Worm (Caenorhabditis elegans) whole organism, dauer: ENCODE results near the gene EGAP2.1.

Experiments
- unc-62 ChIP-seq: sonication (generic microtip); optimal IDR thresholded peaks from 2 replicates; lab custom pipeline; 2017; ENCODE audit warnings: missing biosample characterization, missing genetic modification reagents, missing genetic modification characterization

EGAP2.1 gene

ce11 chrII:5205286-5205685, 25.9 kb upstream of the EGAP2.1 start:
- TF ChIP-seq unc-62 (GFP tag; lab: Kevin White, UChicago) = no peak

DNA sequence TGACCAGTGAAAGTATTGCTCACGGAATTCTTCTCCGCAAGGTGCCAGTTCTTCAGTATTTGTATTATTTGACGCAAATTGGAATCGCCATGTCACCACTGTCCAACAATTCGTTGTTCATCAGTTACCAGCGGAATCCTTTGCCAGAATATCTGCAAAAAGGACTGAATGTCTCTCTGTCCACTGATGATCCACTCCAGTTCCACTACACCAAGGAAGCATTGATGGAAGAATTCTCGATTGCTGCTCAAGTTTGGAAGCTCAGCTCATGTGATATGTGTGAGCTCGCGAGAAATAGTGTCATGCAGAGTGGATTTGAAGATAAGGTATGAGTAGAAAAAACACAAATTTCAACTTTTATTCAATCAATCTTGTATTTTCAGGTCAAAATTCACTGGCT, 22.1 kb upstream of the EGAP2.1 start:
- no peak for TF ChIP-seq unc-62 (GFP tag; lab: Kevin White, UChicago)

DNA sequence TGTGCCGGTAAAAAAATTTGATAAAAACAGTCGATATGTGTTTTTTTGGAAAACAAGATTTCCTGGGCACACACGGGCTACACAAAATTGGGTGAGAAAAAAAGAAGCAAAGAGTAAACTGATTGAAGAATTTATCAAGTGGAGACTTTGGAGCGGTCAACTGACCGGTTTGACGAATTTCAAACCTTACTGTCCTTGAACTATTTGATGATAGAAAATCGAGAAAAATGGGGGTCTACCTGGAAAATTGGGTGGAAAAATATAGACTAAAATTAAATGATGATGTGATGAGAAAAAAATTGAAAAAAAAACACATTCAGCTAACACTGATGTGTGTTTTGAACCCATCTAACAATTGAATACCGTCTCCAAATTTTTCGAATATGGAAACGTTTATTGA, 20.4 kb upstream of the EGAP2.1 start, which contains the start of gene C34F11.8:
TSS of gene C34F11.8 (minus strand) at position 135 of the 400 bp plus-strand sequence.
- TF ChIP-seq unc-62 (GFP tag; lab: Kevin White, UChicago) = no peak

- TF ChIP-seq unc-62 (GFP tag; lab: Kevin White, UChicago) = no peak
These were observed 19.2 kb upstream of the EGAP2.1 start, which contains the start of gene C34F11.2 for ce11 chrII:5211970-5212369. C34F11.2 (plus strand) TSS chrII:5212270.

DNA sequence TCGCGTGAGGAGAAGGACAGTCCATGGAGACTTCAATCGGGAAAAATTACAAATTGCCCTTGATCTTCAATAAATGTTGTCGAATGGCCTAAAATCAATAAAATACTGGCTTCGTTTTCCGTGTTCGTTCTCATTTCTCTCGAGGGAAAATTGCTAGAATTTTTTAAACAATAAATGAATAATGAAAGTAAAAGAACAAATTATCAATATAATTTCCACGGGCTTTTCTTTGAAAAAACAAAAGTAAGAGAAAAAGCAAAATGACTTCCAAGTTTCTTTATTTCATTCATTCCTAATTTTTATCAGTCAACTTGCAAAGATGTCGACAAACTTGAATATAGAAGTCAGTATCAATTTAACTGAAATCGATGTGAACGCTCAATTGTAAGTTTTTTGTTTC, 18.5 kb upstream of the EGAP2.1 start, which contains the start of gene C34F11.1:
TSS of gene C34F11.1 (plus strand) at position 301 of the 400 bp plus-strand sequence.
- TF ChIP-seq unc-62 (GFP tag; lab: Kevin White, UChicago) = no peak

DNA sequence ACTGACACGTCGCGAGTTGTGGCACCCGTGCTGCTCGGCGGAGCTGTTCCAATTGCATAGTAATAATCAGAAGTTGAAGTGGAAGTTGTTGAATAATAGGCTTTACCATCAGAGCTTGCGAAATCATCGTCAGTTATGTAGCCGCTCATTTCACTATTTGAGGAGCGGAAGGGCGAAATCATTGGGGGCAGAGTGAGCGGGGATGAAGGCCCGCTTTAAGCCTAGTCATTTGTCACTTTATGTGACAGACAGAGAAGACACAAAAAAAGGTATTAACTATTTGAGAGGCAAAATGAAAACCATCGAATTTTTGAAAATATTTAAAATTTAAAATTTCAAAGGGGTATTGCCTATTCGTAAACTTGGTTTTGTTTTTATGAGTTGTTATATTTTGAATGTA, 12.9 kb upstream of the EGAP2.1 start:
- TF ChIP-seq unc-62 (GFP tag; lab: Kevin White, UChicago) = no peak

ce11 chrII:5220648-5221047, 10.6 kb upstream of the EGAP2.1 start:
- no peak for TF ChIP-seq unc-62 (GFP tag; lab: Kevin White, UChicago)

DNA sequence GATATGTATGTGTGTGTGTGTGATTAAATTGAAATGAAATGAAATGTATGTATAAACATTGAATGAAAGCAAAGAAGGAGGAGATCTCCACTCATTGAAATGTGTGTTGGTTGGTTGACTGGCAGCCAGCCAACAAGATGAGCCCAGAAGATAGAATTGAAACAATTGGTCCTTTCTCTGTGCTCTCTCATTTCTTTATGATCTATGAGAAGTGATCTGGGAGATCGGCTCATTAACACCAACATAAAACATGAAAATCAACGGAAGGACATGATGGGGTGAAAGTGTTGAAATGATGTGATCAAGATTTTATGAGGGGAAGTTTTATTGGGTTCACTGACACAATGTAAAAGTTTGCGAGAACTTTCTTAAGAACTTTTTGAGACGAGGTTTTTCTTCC, 8.4 kb upstream of the EGAP2.1 start:
- TF ChIP-seq unc-62 (GFP tag; lab: Kevin White, UChicago) = no peak

DNA sequence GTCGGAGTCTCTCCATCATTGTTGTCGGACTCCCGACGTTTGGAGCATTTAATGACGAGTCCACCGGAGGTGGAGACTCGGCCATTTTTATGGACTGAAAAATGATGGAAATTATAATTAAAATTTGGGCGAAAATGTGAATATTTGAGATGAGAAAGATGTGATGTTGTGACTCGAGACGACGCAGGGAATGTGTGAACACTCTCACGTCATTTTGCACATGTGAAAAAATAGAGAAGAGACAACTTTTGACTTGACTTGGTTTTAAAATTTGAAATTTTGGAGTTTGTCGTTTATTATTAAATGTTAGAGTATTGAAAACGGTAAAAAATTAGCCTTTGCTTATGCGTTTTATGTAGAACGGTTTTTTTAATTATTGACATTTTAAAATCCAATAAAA, 5.9 kb upstream of the EGAP2.1 start, which contains the start of gene dsh-1:
TSS of gene dsh-1 (minus strand) at position 101 of the 400 bp plus-strand sequence.
- TF ChIP-seq unc-62 (GFP tag; lab: Kevin White, UChicago) = no peak

DNA sequence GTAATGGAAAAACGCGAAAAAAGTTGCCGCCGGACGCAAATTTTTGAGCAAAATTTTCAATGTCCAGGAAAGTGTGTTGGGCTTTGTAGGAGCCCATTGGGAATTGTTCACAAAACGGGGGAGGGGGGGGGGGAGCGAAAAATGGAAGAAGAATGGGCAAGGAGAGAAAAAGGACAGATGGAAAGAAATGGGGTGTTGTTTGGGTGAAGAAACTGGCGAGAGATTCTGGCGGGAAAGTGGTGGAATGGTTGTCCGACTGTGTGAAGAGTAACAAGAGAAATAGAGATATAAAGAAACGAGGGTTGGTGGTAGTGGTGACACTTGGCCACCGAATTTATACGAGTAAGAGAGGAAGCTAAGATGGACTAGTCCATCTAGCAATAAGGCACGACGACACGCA, 4.9 kb upstream of the EGAP2.1 start:
- TF ChIP-seq unc-62 (GFP tag; lab: Kevin White, UChicago) = no peak

- TF ChIP-seq unc-62 (GFP tag; lab: Kevin White, UChicago) = no peak
These were observed 3.4 kb upstream of the EGAP2.1 start for ce11 chrII:5227768-5228167.

ce11 chrII:5228662-5229061, 2.5 kb upstream of the EGAP2.1 start:
- TF ChIP-seq unc-62 (GFP tag; lab: Kevin White, UChicago) = no peak

DNA sequence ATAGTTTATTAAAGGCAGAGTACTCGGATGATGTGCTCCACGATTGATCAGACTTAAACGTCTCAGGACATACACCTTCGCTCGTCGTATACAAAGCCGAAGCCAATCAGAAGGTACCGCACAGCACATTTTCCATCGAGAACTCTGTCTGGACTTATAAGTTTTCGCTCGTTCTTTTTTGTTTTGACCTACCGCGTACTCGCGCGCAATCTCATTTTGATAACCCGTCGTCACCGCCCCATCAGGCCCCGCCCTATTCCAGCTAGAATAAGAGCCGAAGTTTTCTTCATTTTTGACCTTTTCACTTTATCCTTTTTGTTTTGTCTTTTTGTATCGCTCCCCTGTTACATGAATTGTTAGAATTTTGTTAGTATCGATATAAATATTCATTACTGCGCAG, 1.6 kb upstream of the EGAP2.1 start, which contains the start of gene EGAP2.2:
TSS of gene EGAP2.2 (plus strand) at position 301 of the 400 bp plus-strand sequence.
- TF ChIP-seq unc-62 (GFP tag; lab: Kevin White, UChicago) = no peak

ce11 chrII:5234728-5235127, 3.5 kb downstream of the EGAP2.1 start:
- no peak for TF ChIP-seq unc-62 (GFP tag; lab: Kevin White, UChicago)

DNA sequence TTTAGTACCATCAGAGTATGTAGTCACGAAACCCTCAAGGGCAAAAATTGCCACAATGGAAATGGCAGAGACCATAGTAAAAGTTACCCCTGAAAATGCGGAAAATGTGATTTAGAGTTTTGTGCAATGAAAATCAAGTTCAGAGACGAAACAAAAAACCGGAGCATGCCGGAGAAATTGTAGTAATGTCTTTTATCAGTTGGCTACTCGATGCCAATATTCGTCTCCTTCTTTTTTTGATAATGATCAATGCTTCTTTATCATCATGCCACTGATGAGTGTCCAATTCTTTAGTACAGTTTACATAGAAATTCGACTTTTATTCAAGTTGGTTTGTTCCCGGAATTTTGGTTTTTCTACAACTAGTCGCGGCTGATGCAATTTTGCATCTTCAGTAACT, 4.5 kb downstream of the EGAP2.1 start, which contains the start of gene pho-1:
TSS of gene pho-1 (minus strand) at position 89 of the 400 bp plus-strand sequence.
- TF ChIP-seq unc-62 (GFP tag; lab: Kevin White, UChicago) = no peak

DNA sequence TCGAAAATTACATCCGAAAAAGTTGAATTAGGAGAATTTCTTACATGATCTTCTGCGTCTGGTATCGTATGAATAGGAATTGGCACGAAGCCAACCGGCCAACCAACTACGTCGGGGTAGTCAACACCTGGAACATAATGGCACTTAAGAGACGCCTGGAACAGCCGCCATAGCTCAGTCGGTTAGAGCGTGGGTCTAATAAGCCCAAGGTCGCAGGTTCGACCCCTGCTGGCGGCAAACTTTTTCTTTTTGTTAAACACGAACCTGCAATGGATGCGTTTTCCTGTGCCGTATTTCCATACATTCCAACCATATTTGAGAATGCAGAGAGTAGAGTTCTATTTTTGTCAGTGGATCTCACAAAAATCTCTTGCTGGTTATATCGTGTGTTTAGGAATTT, 6.5 kb downstream of the EGAP2.1 start:
- TF ChIP-seq unc-62 (GFP tag; lab: Kevin White, UChicago) = no peak

- TF ChIP-seq unc-62 (GFP tag; lab: Kevin White, UChicago) = no peak
These were observed 7.2 kb downstream of the EGAP2.1 start, which contains the start of gene pho-4 for ce11 chrII:5238366-5238765. pho-4 (minus strand) TSS chrII:5238466.
